Fruit fly (Drosophila melanogaster): ENCODE data around the gene CG11584.

Gene CG11584

DNA sequence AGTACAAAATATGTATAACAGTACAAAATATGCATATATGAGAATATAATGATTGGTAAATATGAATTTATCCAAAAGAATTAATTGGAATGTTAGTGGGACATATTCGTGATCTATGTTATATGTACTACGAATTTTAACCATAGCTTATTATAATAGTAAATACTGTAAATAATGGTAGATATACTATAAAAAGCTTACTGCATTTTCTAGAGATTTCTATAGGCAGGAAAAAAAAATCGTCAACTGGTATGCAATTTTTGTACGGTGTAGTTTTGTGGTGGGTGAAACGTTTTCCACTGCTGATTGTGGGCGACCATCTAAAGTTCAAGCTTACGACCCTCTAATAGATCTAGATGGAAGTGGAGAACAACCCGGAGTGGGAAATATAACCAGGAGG lies 36.0 kb downstream of the CG11584 start:
- TF ChIP-seq CG9932 (GFP tag; IDR thresholded peaks at IDR 0.05) (no peak), CG5245 (GFP tag; optimal IDR thresholded peaks at IDR 0.05) (no peak), nau (GFP tag; optimal IDR thresholded peaks at IDR 0.05) (no peak), CG7556 (GFP tag; optimal IDR thresholded peaks at IDR 0.05) (no peak), Sox102F (GFP tag; optimal IDR thresholded peaks at IDR 0.05) (peak; percentile 12), CG7839 (tag; optimal IDR thresholded peaks at IDR 0.05) (peak; percentile 2), crc (GFP tag; optimal IDR thresholded peaks at IDR 0.05) (no peak), CG7271 (tag; optimal IDR thresholded peaks at IDR 0.05) (no peak), Aef1 (GFP tag; IDR thresholded peaks at IDR 0.05) (no peak), Xrp1 (GFP tag; IDR thresholded peaks at IDR 0.05) (no peak), CG14014 (GFP tag; IDR thresholded peaks at IDR 0.05) (0 out of 2 replicates have a peak, but pooled peaks have one; percentile 21), ind (GFP tag; optimal IDR thresholded peaks at IDR 0.05) (no peak), Gug (GFP tag; IDR thresholded peaks at IDR 0.05) (no peak), CG34422 (GFP tag; IDR thresholded peaks at IDR 0.05) (no peak), Fer1 (GFP tag; optimal IDR thresholded peaks at IDR 0.05) (no peak), CG2678 (tag; optimal IDR thresholded peaks at IDR 0.05) (peak; percentile 18), CG15601 (tag; optimal IDR thresholded peaks at IDR 0.05) (no peak), sug (tag; optimal IDR thresholded peaks at IDR 0.05) (no peak), Mrtf (GFP tag; IDR thresholded peaks at IDR 0.05) (no peak), CG14710 (tag; optimal IDR thresholded peaks at IDR 0.05) (no peak), CG34376 (GFP tag; optimal IDR thresholded peaks at IDR 0.05) (no peak), disco-r (GFP tag; optimal IDR thresholded peaks at IDR 0.05) (no peak), E2f2 (GFP tag; IDR thresholded peaks at IDR 0.05) (no peak), ara (GFP tag; IDR thresholded peaks at IDR 0.05) (no peak), nerfin-2 (GFP tag; IDR thresholded peaks at IDR 0.05; ENCODE audit: partially characterized antibody) (no peak), Eip74EF (GFP tag; optimal IDR thresholded peaks at IDR 0.05) (no peak), CG2120 (GFP tag; optimal IDR thresholded peaks at IDR 0.05) (no peak), dimm (GFP tag; IDR thresholded peaks at IDR 0.05) (no peak), CG17568 (GFP tag; optimal IDR thresholded peaks at IDR 0.05) (no peak), Spps (tag; optimal IDR thresholded peaks at IDR 0.05) (no peak), CG6654 (GFP tag; optimal IDR thresholded peaks at IDR 0.05) (no peak), CG11504 (tag; optimal IDR thresholded peaks at IDR 0.05) (peak; percentile 23), Dref (GFP tag; IDR thresholded peaks at IDR 0.05) (no peak), CG10462 (GFP tag; optimal IDR thresholded peaks at IDR 0.05) (no peak), lab (GFP tag; optimal IDR thresholded peaks at IDR 0.05) (peak; percentile 1), Med (GFP tag) (peak; percentile 16), al (GFP tag; IDR thresholded peaks at IDR 0.05) (no peak), salm (tag; optimal IDR thresholded peaks at IDR 0.05) (no peak), HLH54F (GFP tag; optimal IDR thresholded peaks at IDR 0.05) (no peak), CG17829 (tag; optimal IDR thresholded peaks at IDR 0.05) (no peak), CG30403 (GFP tag; optimal IDR thresholded peaks at IDR 0.05) (peak; percentile 8), Hr51 (GFP tag; optimal IDR thresholded peaks at IDR 0.05) (peak in 1 of 2 experiments; percentile 15), Drgx (GFP tag; IDR thresholded peaks at IDR 0.05) (no peak), dpn (GFP tag; optimal IDR thresholded peaks at IDR 0.05) (no peak), CG4282 (GFP tag; optimal IDR thresholded peaks at IDR 0.05) (no peak), Deaf1 (tag; optimal IDR thresholded peaks at IDR 0.05) (no peak), GATAe (GFP tag; conservative IDR thresholded peaks at IDR 0.05) (no peak), CG12219 (GFP tag; optimal IDR thresholded peaks at IDR 0.05) (no peak), CTCF (GFP tag; optimal IDR thresholded peaks at IDR 0.05) (no peak), gem (tag; optimal IDR thresholded peaks at IDR 0.05) (peak; percentile 42), repo (GFP tag; optimal IDR thresholded peaks at IDR 0.05) (no peak)
